Worm (Caenorhabditis elegans) whole organism, late embryonic: ENCODE results near the gene rsef-1.

Experiments used
- C38D4.7 ChIP-seq: fragments of 200-800 bp; sonication (Bioruptor generic); optimal IDR thresholded peaks from 2 replicates; lab custom pipeline; 2018; ENCODE audit warnings: mild to moderate bottlenecking, missing genetic modification characterization, moderate library complexity, missing compliant biosample characterization
- F13H6.1 ChIP-seq: sonication (generic microtip); optimal IDR thresholded peaks from 2 replicates; lab custom pipeline; 2016; ENCODE audit warnings: missing genetic modification characterization, missing compliant biosample characterization
- K09A11.1 ChIP-seq: sonication (generic microtip); optimal IDR thresholded peaks from 2 replicates; lab custom pipeline; 2017; ENCODE audit warnings: antibody characterized with exemption, mild to moderate bottlenecking, missing genetic modification characterization, missing compliant biosample characterization; ENCODE audit not compliant: insufficient read depth
- ahr-1 ChIP-seq: sonication (generic microtip); optimal IDR thresholded peaks from 2 replicates; lab custom pipeline; 2016; ENCODE audit warnings: missing genetic modification characterization, missing compliant biosample characterization
- ama-1 ChIP-seq: fragments of 150-350 bp; optimal IDR thresholded peaks from 2 replicates; lab custom pipeline; 2014
- ceh-18 ChIP-seq: sonication (generic microtip); optimal IDR thresholded peaks from 2 replicates; lab custom pipeline; 2016; ENCODE audit warnings: missing genetic modification characterization, missing compliant biosample characterization
- ceh-19 ChIP-seq: fragments of 200-800 bp; sonication (Bioruptor generic); optimal IDR thresholded peaks from 2 replicates; lab custom pipeline; 2018; ENCODE audit warnings: mild to moderate bottlenecking, missing genetic modification characterization, missing compliant biosample characterization
- ceh-31 ChIP-seq: sonication (generic microtip); optimal IDR thresholded peaks from 2 replicates; lab custom pipeline; 2016; ENCODE audit warnings: missing genetic modification characterization, missing compliant biosample characterization
- ceh-34 ChIP-seq: sonication (generic microtip); optimal IDR thresholded peaks from 2 replicates; lab custom pipeline; 2016; ENCODE audit warnings: mild to moderate bottlenecking, missing genetic modification characterization, missing compliant biosample characterization
- ceh-48 ChIP-seq: sonication (generic microtip); optimal IDR thresholded peaks from 2 replicates; lab custom pipeline; 2016; ENCODE audit warnings: missing genetic modification characterization, inconsistent platforms, missing compliant biosample characterization
- elt-2 ChIP-seq: sonication (generic microtip); optimal IDR thresholded peaks from 2 replicates; lab custom pipeline; 2016; ENCODE audit warnings: missing genetic modification reagents, missing genetic modification characterization, missing compliant biosample characterization
- elt-4 ChIP-seq: sonication (generic microtip); optimal IDR thresholded peaks from 2 replicates; lab custom pipeline; 2016; ENCODE audit warnings: missing genetic modification characterization, missing compliant biosample characterization
- fax-1 ChIP-seq: sonication (generic microtip); optimal IDR thresholded peaks from 2 replicates; lab custom pipeline; 2016; ENCODE audit warnings: missing genotype, missing genetic modification characterization, missing compliant biosample characterization
- fkh-6 ChIP-seq: sonication (generic microtip); optimal IDR thresholded peaks from 2 replicates; lab custom pipeline; 2016; ENCODE audit warnings: missing genetic modification characterization, missing compliant biosample characterization
- hlh-15 ChIP-seq: sonication (generic microtip); optimal IDR thresholded peaks from 2 replicates; lab custom pipeline; 2016; ENCODE audit warnings: missing genetic modification characterization, missing compliant biosample characterization
- mec-3 ChIP-seq: sonication (generic microtip); optimal IDR thresholded peaks from 2 replicates; lab custom pipeline; 2016; ENCODE audit warnings: borderline replicate concordance, missing genetic modification characterization, missing compliant biosample characterization
- nfya-1 ChIP-seq: sonication (generic microtip); optimal IDR thresholded peaks from 2 replicates; lab custom pipeline; 2017; ENCODE audit warnings: missing genetic modification characterization, mild to moderate bottlenecking, missing compliant biosample characterization, antibody characterized with exemption, moderate library complexity
- nhr-11 ChIP-seq: fragments of 150-350 bp; optimal IDR thresholded peaks from 2 replicates; lab custom pipeline; 2014; ENCODE audit warnings: missing biosample characterization, missing genetic modification characterization
- nhr-232 ChIP-seq: sonication (generic microtip); optimal IDR thresholded peaks from 2 replicates; lab custom pipeline; 2016; ENCODE audit warnings: missing genetic modification characterization, missing compliant biosample characterization
- odd-2 ChIP-seq: sonication (generic microtip); optimal IDR thresholded peaks from 2 replicates; lab custom pipeline; 2017; ENCODE audit warnings: antibody characterized with exemption, mild to moderate bottlenecking, missing genetic modification characterization, missing compliant biosample characterization
- pag-3 ChIP-seq: sonication (generic microtip); optimal IDR thresholded peaks from 2 replicates; lab custom pipeline; 2016; ENCODE audit warnings: missing compliant biosample characterization, missing genetic modification characterization, borderline replicate concordance
- pros-1 ChIP-seq: fragments of 150-350 bp; optimal IDR thresholded peaks from 2 replicates; lab custom pipeline; 2014; ENCODE audit warnings: missing biosample characterization, missing genetic modification reagents, missing genetic modification characterization
- sdc-2 ChIP-seq: sonication (generic microtip); optimal IDR thresholded peaks from 2 replicates; lab custom pipeline; 2016; ENCODE audit warnings: missing genotype, missing genetic modification characterization, missing compliant biosample characterization
- sox-2 ChIP-seq: fragments of 200-800 bp; sonication (Bioruptor generic); IDR thresholded peaks from 2 replicates; pipeline ENCODE4 v1.3.6; 2022; ENCODE audit warnings: missing genetic modification reagents, missing genetic modification characterization, missing compliant biosample characterization
- syd-9 ChIP-seq: sonication (generic microtip); optimal IDR thresholded peaks from 2 replicates; lab custom pipeline; 2016; ENCODE audit warnings: mild to moderate bottlenecking, missing genetic modification characterization, moderate library complexity, missing compliant biosample characterization
- tbx-2 ChIP-seq: sonication (generic microtip); optimal IDR thresholded peaks from 2 replicates; lab custom pipeline; 2016; ENCODE audit warnings: missing genetic modification characterization, missing compliant biosample characterization
- tbx-7 ChIP-seq: sonication (generic microtip); optimal IDR thresholded peaks from 2 replicates; lab custom pipeline; 2016; ENCODE audit warnings: missing genotype, missing genetic modification characterization, missing compliant biosample characterization
- unc-3 ChIP-seq, 2 experiments: fragments of 200-800 bp in 1 of 2; sonication (Bioruptor generic) in 1 of 2; sonication (generic microtip) in 1 of 2; conservative IDR thresholded peaks in 1 of 2; optimal IDR thresholded peaks in 1 of 2; 2 replicates each; pipeline versions ENCODE4 v1.3.6 to Lab custom; 2016 to 2022; ENCODE audit warnings: missing compliant biosample characterization in 2 of 2, missing genetic modification characterization in 2 of 2, missing genetic modification reagents in 1 of 2
- unc-42 ChIP-seq: sonication (generic microtip); optimal IDR thresholded peaks from 2 replicates; lab custom pipeline; 2016; ENCODE audit warnings: missing genotype, missing genetic modification characterization, missing compliant biosample characterization
- unc-55 ChIP-seq: sonication (generic microtip); optimal IDR thresholded peaks from 2 replicates; lab custom pipeline; 2017; ENCODE audit warnings: missing biosample characterization, missing genetic modification reagents, missing genetic modification characterization
- unc-86 ChIP-seq: sonication (generic microtip); optimal IDR thresholded peaks from 2 replicates; lab custom pipeline; 2016; ENCODE audit warnings: missing genetic modification characterization, missing compliant biosample characterization
- ztf-16 ChIP-seq: sonication (generic microtip); optimal IDR thresholded peaks from 2 replicates; lab custom pipeline; 2017; ENCODE audit warnings: missing genetic modification characterization, missing compliant biosample characterization

rsef-1 gene

ce11 chrX:3056098-3056497 is 3.1 kb downstream of the rsef-1 start:
- no peak for TF ChIP-seq nfya-1 (tag; lab: Kevin White, UChicago)
- TF ChIP-seq, all 69 proteins: peak for 0

- TF ChIP-seq fax-1 (no peak), C38D4.7 (GFP tag; lab: Kevin White, UChicago) (no peak), sox-2 (no peak), nhr-232 (no peak), pag-3 (tag; lab: Kevin White, UChicago) (no peak), elt-4 (tag; lab: Kevin White, UChicago) (no peak), tbx-7 (tag; lab: Kevin White, UChicago) (no peak), hlh-15 (tag; lab: Kevin White, UChicago) (no peak), unc-3 (GFP tag; conservative IDR thresholded peaks at IDR 0.05; lab: Robert Waterston, UW) (no peak), unc-3 (tag; optimal IDR thresholded peaks at IDR 0.05; lab: Kevin White, UChicago) (no peak), ztf-16 (tag; lab: Kevin White, UChicago) (no peak), ceh-48 (no peak), elt-2 (no peak), mec-3 (tag; lab: Kevin White, UChicago) (no peak), unc-86 (tag; lab: Kevin White, UChicago) (no peak), nhr-11 (no peak), ceh-34 (tag; lab: Kevin White, UChicago) (no peak)
These were observed 4.4 kb downstream of the rsef-1 start, which contains the start of gene twk-26 for ce11 chrX:3054802-3055201. Gene twk-26, minus strand, starts transcription at chrX:3054824.

- no peak for TF ChIP-seq F13H6.1 (tag; lab: Kevin White, UChicago)
- no peak for TF ChIP-seq fax-1
- no peak for TF ChIP-seq K09A11.1 (tag; lab: Kevin White, UChicago)
- TF ChIP-seq tbx-2: no peak
- TF ChIP-seq ceh-19: no peak
- TF ChIP-seq ztf-16 (tag; lab: Kevin White, UChicago): no peak
- TF ChIP-seq nhr-11: no peak
- TF ChIP-seq syd-9 (tag; lab: Kevin White, UChicago): no peak
- no peak for TF ChIP-seq unc-86 (tag; lab: Kevin White, UChicago)
- TF ChIP-seq, all 69 proteins: peak for 0
These were observed 4.8 kb downstream of the rsef-1 start for ce11 chrX:3054394-3054793.

- peak; percentile 82 for TF ChIP-seq unc-42 (tag; lab: Kevin White, UChicago)
- no peak for TF ChIP-seq pros-1 (tag; lab: Kevin White, UChicago)
These were observed 7.7 kb downstream of the rsef-1 start for ce11 chrX:3051315-3051993.

ce11 chrX:3049233-3049632 is 10.0 kb downstream of the rsef-1 start:
- TF ChIP-seq unc-55 (GFP tag; lab: Kevin White, UChicago) (peak; percentile 55), ahr-1 (tag; lab: Kevin White, UChicago) (no peak), fkh-6 (tag; lab: Kevin White, UChicago) (no peak), ceh-31 (tag; lab: Kevin White, UChicago) (peak; percentile 98), unc-42 (tag; lab: Kevin White, UChicago) (peak; percentile 72), sdc-2 (tag; lab: Kevin White, UChicago) (peak; percentile 58), ceh-18 (peak; percentile 56)

- no peak for TF ChIP-seq unc-86 (tag; lab: Kevin White, UChicago)
- TF ChIP-seq odd-2 (tag; lab: Kevin White, UChicago): no peak
- no peak for TF ChIP-seq fkh-6 (tag; lab: Kevin White, UChicago)
- TF ChIP-seq ama-1 (lab: Kevin White, UChicago): no peak
These were observed 10.5 kb downstream of the rsef-1 start for ce11 chrX:3048696-3049095.
